Worm (Caenorhabditis elegans): ENCODE data around the gene M03B6.4.

The M03B6.4 gene

ce11 chrX:13875913-13876312 is 17.3 kb downstream of the M03B6.4 start:
- TF ChIP-seq klf-2 (GFP tag; conservative IDR thresholded peaks at IDR 0.05) (no peak), ztf-23 (GFP tag; IDR thresholded peaks at IDR 0.05) (no peak), ztf-29 (GFP tag; IDR thresholded peaks at IDR 0.05) (no peak), flt-1 (GFP tag; IDR thresholded peaks at IDR 0.05) (no peak), cog-1 (tag; optimal IDR thresholded peaks at IDR 0.05) (no peak), tab-1 (GFP tag; IDR thresholded peaks at IDR 0.05) (no peak), ref-1 (GFP tag; conservative IDR thresholded peaks at IDR 0.05) (no peak), T22C8.4 (GFP tag; IDR thresholded peaks at IDR 0.05) (no peak), med-1 (GFP tag; optimal IDR thresholded peaks at IDR 0.05; ENCODE audit: insufficient read depth) (no peak)

- no peak for TF ChIP-seq ref-1 (GFP tag; conservative IDR thresholded peaks at IDR 0.05)
- TF ChIP-seq flt-1 (GFP tag; IDR thresholded peaks at IDR 0.05), result no peak
- TF ChIP-seq T22C8.4 (GFP tag; IDR thresholded peaks at IDR 0.05), result no peak
- no peak for TF ChIP-seq cog-1 (tag; optimal IDR thresholded peaks at IDR 0.05)
- no peak for TF ChIP-seq ztf-29 (GFP tag; IDR thresholded peaks at IDR 0.05)
Measured at ce11 chrX:13876860-13877259, 18.2 kb downstream of the M03B6.4 start.

ce11 chrX:13878082-13878481 is 19.4 kb downstream of the M03B6.4 start:
- TF ChIP-seq cog-1 (tag; optimal IDR thresholded peaks at IDR 0.05), result no peak
- TF ChIP-seq med-1 (GFP tag; optimal IDR thresholded peaks at IDR 0.05; ENCODE audit: insufficient read depth), result no peak
- no peak for TF ChIP-seq ztf-29 (GFP tag; IDR thresholded peaks at IDR 0.05)
- TF ChIP-seq T22C8.4 (GFP tag; IDR thresholded peaks at IDR 0.05), result no peak
- no peak for TF ChIP-seq flt-1 (GFP tag; IDR thresholded peaks at IDR 0.05)
- no peak for TF ChIP-seq ref-1 (GFP tag; conservative IDR thresholded peaks at IDR 0.05)
- TF ChIP-seq klf-2 (GFP tag; conservative IDR thresholded peaks at IDR 0.05), result no peak
- TF ChIP-seq tab-1 (GFP tag; IDR thresholded peaks at IDR 0.05), result no peak
- no peak for TF ChIP-seq ztf-23 (GFP tag; IDR thresholded peaks at IDR 0.05)

ce11 chrX:13881760-13882369 is 23.2 kb downstream of the M03B6.4 start:
- TF ChIP-seq klf-2 (GFP tag; conservative IDR thresholded peaks at IDR 0.05), result no peak
- TF ChIP-seq med-1 (GFP tag; optimal IDR thresholded peaks at IDR 0.05; ENCODE audit: insufficient read depth), result no peak
- TF ChIP-seq ztf-23 (GFP tag; IDR thresholded peaks at IDR 0.05), result no peak
- TF ChIP-seq ztf-29 (GFP tag; IDR thresholded peaks at IDR 0.05), result no peak
- no peak for TF ChIP-seq flt-1 (GFP tag; IDR thresholded peaks at IDR 0.05)
- TF ChIP-seq T22C8.4 (GFP tag; IDR thresholded peaks at IDR 0.05), result no peak
- TF ChIP-seq ref-1 (GFP tag; conservative IDR thresholded peaks at IDR 0.05), result no peak
- no peak for TF ChIP-seq tab-1 (GFP tag; IDR thresholded peaks at IDR 0.05)
- no peak for TF ChIP-seq cog-1 (tag; optimal IDR thresholded peaks at IDR 0.05)

- no peak for TF ChIP-seq med-1 (GFP tag; optimal IDR thresholded peaks at IDR 0.05; ENCODE audit: insufficient read depth)
- TF ChIP-seq tab-1 (GFP tag; IDR thresholded peaks at IDR 0.05), result no peak
- 0 out of 2 replicates have a peak, but pooled peaks have one; percentile 23 for TF ChIP-seq ztf-23 (GFP tag; IDR thresholded peaks at IDR 0.05)
Measured at ce11 chrX:13882639-13883038, 24.0 kb downstream of the M03B6.4 start, which contains the start of gene hlb-1. hlb-1 (minus strand) TSS chrX:13882739.

ce11 chrX:13884157-13884556 is 25.5 kb downstream of the M03B6.4 start:
- no peak for TF ChIP-seq ztf-23 (GFP tag; IDR thresholded peaks at IDR 0.05)
- no peak for TF ChIP-seq klf-2 (GFP tag; conservative IDR thresholded peaks at IDR 0.05)
- no peak for TF ChIP-seq ref-1 (GFP tag; conservative IDR thresholded peaks at IDR 0.05)
- no peak for TF ChIP-seq ztf-29 (GFP tag; IDR thresholded peaks at IDR 0.05)
- TF ChIP-seq med-1 (GFP tag; optimal IDR thresholded peaks at IDR 0.05; ENCODE audit: insufficient read depth), result no peak
- no peak for TF ChIP-seq tab-1 (GFP tag; IDR thresholded peaks at IDR 0.05)
- no peak for TF ChIP-seq cog-1 (tag; optimal IDR thresholded peaks at IDR 0.05)
- no peak for TF ChIP-seq flt-1 (GFP tag; IDR thresholded peaks at IDR 0.05)
- TF ChIP-seq T22C8.4 (GFP tag; IDR thresholded peaks at IDR 0.05), result no peak

ce11 chrX:13885131-13885530 is 26.5 kb downstream of the M03B6.4 start:
- no peak for TF ChIP-seq med-1 (GFP tag; optimal IDR thresholded peaks at IDR 0.05; ENCODE audit: insufficient read depth)
- no peak for TF ChIP-seq flt-1 (GFP tag; IDR thresholded peaks at IDR 0.05)
- TF ChIP-seq tab-1 (GFP tag; IDR thresholded peaks at IDR 0.05), result no peak
- no peak for TF ChIP-seq ref-1 (GFP tag; conservative IDR thresholded peaks at IDR 0.05)
- TF ChIP-seq ztf-29 (GFP tag; IDR thresholded peaks at IDR 0.05), result no peak
- no peak for TF ChIP-seq klf-2 (GFP tag; conservative IDR thresholded peaks at IDR 0.05)
- no peak for TF ChIP-seq ztf-23 (GFP tag; IDR thresholded peaks at IDR 0.05)
- no peak for TF ChIP-seq cog-1 (tag; optimal IDR thresholded peaks at IDR 0.05)
- no peak for TF ChIP-seq T22C8.4 (GFP tag; IDR thresholded peaks at IDR 0.05)

ce11 chrX:13886195-13886594 is 27.6 kb downstream of the M03B6.4 start:
- TF ChIP-seq ztf-29 (GFP tag; IDR thresholded peaks at IDR 0.05), result no peak
- TF ChIP-seq flt-1 (GFP tag; IDR thresholded peaks at IDR 0.05), result 0 out of 2 replicates have a peak, but pooled peaks have one; percentile 33

- TF ChIP-seq T22C8.4 (GFP tag; IDR thresholded peaks at IDR 0.05), result no peak
- no peak for TF ChIP-seq klf-2 (GFP tag; conservative IDR thresholded peaks at IDR 0.05)
- TF ChIP-seq cog-1 (tag; optimal IDR thresholded peaks at IDR 0.05), result no peak
- TF ChIP-seq flt-1 (GFP tag; IDR thresholded peaks at IDR 0.05), result no peak
- TF ChIP-seq ref-1 (GFP tag; conservative IDR thresholded peaks at IDR 0.05), result no peak
- TF ChIP-seq ztf-29 (GFP tag; IDR thresholded peaks at IDR 0.05), result no peak
- TF ChIP-seq tab-1 (GFP tag; IDR thresholded peaks at IDR 0.05), result no peak
- TF ChIP-seq ztf-23 (GFP tag; IDR thresholded peaks at IDR 0.05), result no peak
- TF ChIP-seq med-1 (GFP tag; optimal IDR thresholded peaks at IDR 0.05; ENCODE audit: insufficient read depth), result no peak
Measured at ce11 chrX:13893256-13893655, 34.6 kb downstream of the M03B6.4 start, which contains the start of gene sra-37. sra-37 (minus strand) TSS chrX:13893356.

- TF ChIP-seq T22C8.4 (GFP tag; IDR thresholded peaks at IDR 0.05) (no peak), flt-1 (GFP tag; IDR thresholded peaks at IDR 0.05) (no peak), ref-1 (GFP tag; conservative IDR thresholded peaks at IDR 0.05) (no peak), tab-1 (GFP tag; IDR thresholded peaks at IDR 0.05) (no peak), ztf-23 (GFP tag; IDR thresholded peaks at IDR 0.05) (no peak)
Measured at ce11 chrX:13900047-13900446, 41.4 kb downstream of the M03B6.4 start, which contains the start of gene sra-38. sra-38 (minus strand) TSS chrX:13900147.
